Worm (Caenorhabditis elegans): ENCODE data around the gene R07B1.8.

The R07B1.8 gene

ce11 chrX:9858069-9858468, 14.4 kb downstream of the R07B1.8 start, which contains the start of gene scav-5 (continued):
- TF ChIP-seq rbr-2 (tag; optimal IDR thresholded peaks at IDR 0.05) (no peak), lin-1 (GFP tag; IDR thresholded peaks at IDR 0.05) (no peak), nhr-10 (tag; optimal IDR thresholded peaks at IDR 0.05) (no peak), lin-13 (GFP tag; optimal IDR thresholded peaks at IDR 0.05) (no peak), mdt-29 (GFP tag; IDR thresholded peaks at IDR 0.05) (no peak), nhr-102 (tag; optimal IDR thresholded peaks at IDR 0.05) (no peak), hlh-30 (tag; optimal IDR thresholded peaks at IDR 0.05; ENCODE audit: insufficient read depth) (peak; percentile 2), gei-8 (GFP tag; optimal IDR thresholded peaks at IDR 0.05) (no peak), dmd-9 (GFP tag; IDR thresholded peaks at IDR 0.05) (no peak), lin-29 (GFP tag; IDR thresholded peaks at IDR 0.05) (no peak), T26A8.4 (GFP tag; IDR thresholded peaks at IDR 0.05) (no peak), egl-43 (GFP tag; IDR thresholded peaks at IDR 0.05) (no peak), egl-27 (tag; optimal IDR thresholded peaks at IDR 0.05) (no peak), attf-4 (tag; optimal IDR thresholded peaks at IDR 0.05) (no peak), dmd-8 (GFP tag; IDR thresholded peaks at IDR 0.05) (no peak), hmg-1.1 (GFP tag; IDR thresholded peaks at IDR 0.05) (no peak), mdl-1 (tag; optimal IDR thresholded peaks at IDR 0.05) (no peak), nhr-41 (GFP tag; IDR thresholded peaks at IDR 0.05) (no peak), zfp-3 (GFP tag; conservative IDR thresholded peaks at IDR 0.05) (no peak), ceh-62 (tag; optimal IDR thresholded peaks at IDR 0.05) (no peak), madf-5 (GFP tag; IDR thresholded peaks at IDR 0.05) (no peak), nhr-11 (tag; optimal IDR thresholded peaks at IDR 0.05) (no peak), mxl-3 (GFP tag; optimal IDR thresholded peaks at IDR 0.05) (no peak), mes-2 (tag; optimal IDR thresholded peaks at IDR 0.05; ENCODE audit: poor library complexity, severe bottlenecking) (no peak), R02D3.7 (tag; optimal IDR thresholded peaks at IDR 0.05) (no peak), lin-15B (tag; optimal IDR thresholded peaks at IDR 0.05) (no peak), dpl-1 (GFP tag; optimal IDR thresholded peaks at IDR 0.05) (no peak), lsy-2 (tag; optimal IDR thresholded peaks at IDR 0.05) (no peak), unc-130 (GFP tag; optimal IDR thresholded peaks at IDR 0.05) (no peak), lin-38 (GFP tag; IDR thresholded peaks at IDR 0.05) (no peak), vab-7 (GFP tag; IDR thresholded peaks at IDR 0.05) (no peak), ztf-7 (tag; optimal IDR thresholded peaks at IDR 0.05) (no peak), php-3 (GFP tag; IDR thresholded peaks at IDR 0.05) (peak; percentile 71), lin-39 (tag; optimal IDR thresholded peaks at IDR 0.05) (no peak), zag-1 (tag; optimal IDR thresholded peaks at IDR 0.05) (no peak), F44E2.7 (GFP tag; IDR thresholded peaks at IDR 0.05) (no peak), nhr-237 (tag; optimal IDR thresholded peaks at IDR 0.05) (no peak), nhr-25 (tag; optimal IDR thresholded peaks at IDR 0.05; ENCODE audit: borderline replicate concordance, insufficient read depth) (no peak), ceh-44 (GFP tag; IDR thresholded peaks at IDR 0.05) (no peak), set-16 (GFP tag; IDR thresholded peaks at IDR 0.05) (no peak), spr-3 (GFP tag; optimal IDR thresholded peaks at IDR 0.05) (no peak), ztf-11 (tag; optimal IDR thresholded peaks at IDR 0.05) (no peak), T20F7.1 (GFP tag; optimal IDR thresholded peaks at IDR 0.05) (no peak), nhr-77 (tag; optimal IDR thresholded peaks at IDR 0.05) (peak; percentile 17), ama-1 (optimal IDR thresholded peaks at IDR 0.05) (no peak), unc-39 (tag; optimal IDR thresholded peaks at IDR 0.05) (no peak), ceh-20 (GFP tag; IDR thresholded peaks at IDR 0.05) (no peak), madf-9 (GFP tag; conservative IDR thresholded peaks at IDR 0.05) (no peak), jun-1 (tag; optimal IDR thresholded peaks at IDR 0.05) (no peak), unc-62 (GFP tag; optimal IDR thresholded peaks at IDR 0.05 in 1 of 2) (no peak), unc-62 (tag; optimal IDR thresholded peaks at IDR 0.05) (no peak), fkh-10 (GFP tag; optimal IDR thresholded peaks at IDR 0.05) (no peak)
